Fruit fly (Drosophila melanogaster): ENCODE data around the gene CG8031.

The CG8031 gene

dm6 chr3R:13015811-13016766 is 5.0 kb upstream of the CG8031 start:
- TF ChIP-seq CG8301 (tag; optimal IDR thresholded peaks at IDR 0.05), result peak; percentile 2
- TF ChIP-seq CG9948 (tag; optimal IDR thresholded peaks at IDR 0.05), result no peak
- TF ChIP-seq CG8159 (tag; optimal IDR thresholded peaks at IDR 0.05), result peak; percentile 5
- TF ChIP-seq gl (tag; optimal IDR thresholded peaks at IDR 0.05), result peak; percentile 71
- no peak for TF ChIP-seq Snoo (tag; optimal IDR thresholded peaks at IDR 0.05)
- peak; percentile 38; the same call in 1 of the 2 replicates for TF ChIP-seq CG32121 (GFP tag; IDR thresholded peaks at IDR 0.05)
- no peak for TF ChIP-seq D1 (tag; optimal IDR thresholded peaks at IDR 0.05)
- TF ChIP-seq Ets98B (GFP tag; IDR thresholded peaks at IDR 0.05), result 0 out of 2 replicates have a peak, but pooled peaks have one; percentile 17
- no peak for TF ChIP-seq fd96Ca (GFP tag; IDR thresholded peaks at IDR 0.05)
- TF ChIP-seq rn (GFP tag; IDR thresholded peaks at IDR 0.05), result no peak
- no peak for TF ChIP-seq CG17806 (tag; optimal IDR thresholded peaks at IDR 0.05)
- TF ChIP-seq Pif1A (GFP tag; optimal IDR thresholded peaks at IDR 0.05), result no peak
- peak; percentile 47; the same call in 1 of the 2 replicates for TF ChIP-seq CG12605 (GFP tag; IDR thresholded peaks at IDR 0.05)
- TF ChIP-seq CG34367 (tag; optimal IDR thresholded peaks at IDR 0.05), result peak; percentile 1
- peak; percentile 67; the same call in 2 of the 3 replicates for TF ChIP-seq CG4496 (GFP tag; IDR thresholded peaks at IDR 0.05)
- peak; percentile 94 for TF ChIP-seq CG13204 (GFP tag; optimal IDR thresholded peaks at IDR 0.05)
- no peak for TF ChIP-seq CG10348 (GFP tag; IDR thresholded peaks at IDR 0.05)
- TF ChIP-seq CG15710 (tag; optimal IDR thresholded peaks at IDR 0.05), result no peak
- TF ChIP-seq CG14655 (GFP tag; optimal IDR thresholded peaks at IDR 0.05), result peak; percentile 26
- TF ChIP-seq EcR (GFP tag; optimal IDR thresholded peaks at IDR 0.05), result peak; percentile 85
- no peak for TF ChIP-seq Pif1B (GFP tag; optimal IDR thresholded peaks at IDR 0.05)

DNA sequence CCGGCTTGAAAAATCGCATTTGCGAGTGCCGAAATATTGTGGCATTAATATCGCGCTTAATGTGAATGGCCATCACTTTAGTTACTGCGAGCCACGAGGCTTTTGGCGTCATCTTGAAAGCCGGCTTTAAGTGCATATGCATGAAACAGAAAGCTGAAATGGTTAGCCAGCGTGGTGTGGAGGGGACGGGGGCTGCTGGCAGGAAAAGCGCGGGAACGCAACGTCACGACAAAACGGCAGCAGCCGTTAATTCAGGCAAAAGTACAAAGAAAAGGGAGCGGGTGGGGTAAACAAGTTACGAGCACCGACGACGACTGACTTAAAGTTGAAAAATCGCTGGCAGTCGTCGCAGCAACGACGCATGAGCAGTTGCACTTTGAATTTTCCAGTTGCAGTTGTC is 4.3 kb upstream of the CG8031 start:
- TF ChIP-seq CG14655 (GFP tag; optimal IDR thresholded peaks at IDR 0.05) (no peak), CG4496 (GFP tag; IDR thresholded peaks at IDR 0.05) (peak; percentile 10; the same call in 1 of the 3 replicates)

dm6 chr3R:13014168-13014881 is 3.2 kb upstream of the CG8031 start:
- TF ChIP-seq CG14655 (GFP tag; optimal IDR thresholded peaks at IDR 0.05) (peak; percentile 22), CG15710 (tag; optimal IDR thresholded peaks at IDR 0.05) (no peak), Pif1B (GFP tag; optimal IDR thresholded peaks at IDR 0.05) (no peak), gl (tag; optimal IDR thresholded peaks at IDR 0.05) (no peak), fd96Ca (GFP tag; IDR thresholded peaks at IDR 0.05) (peak; percentile 48; the same call in 2 of the 3 replicates), Pif1A (GFP tag; optimal IDR thresholded peaks at IDR 0.05) (no peak), rn (GFP tag; IDR thresholded peaks at IDR 0.05) (0 out of 2 replicates have a peak, but pooled peaks have one; percentile 30), CG8159 (tag; optimal IDR thresholded peaks at IDR 0.05) (no peak), D1 (tag; optimal IDR thresholded peaks at IDR 0.05) (no peak), EcR (GFP tag; optimal IDR thresholded peaks at IDR 0.05) (no peak), CG10348 (GFP tag; IDR thresholded peaks at IDR 0.05) (no peak), CG13204 (GFP tag; optimal IDR thresholded peaks at IDR 0.05) (no peak), Ets98B (GFP tag; IDR thresholded peaks at IDR 0.05) (peak; percentile 34), CG8301 (tag; optimal IDR thresholded peaks at IDR 0.05) (no peak), Snoo (tag; optimal IDR thresholded peaks at IDR 0.05) (no peak), CG4496 (GFP tag; IDR thresholded peaks at IDR 0.05) (peak; percentile 58), CG34367 (tag; optimal IDR thresholded peaks at IDR 0.05) (no peak), CG12605 (GFP tag; IDR thresholded peaks at IDR 0.05) (0 out of 2 replicates have a peak, but pooled peaks have one; percentile 9), CG17806 (tag; optimal IDR thresholded peaks at IDR 0.05) (no peak), CG32121 (GFP tag; IDR thresholded peaks at IDR 0.05) (peak; percentile 54; the same call in 1 of the 2 replicates), CG9948 (tag; optimal IDR thresholded peaks at IDR 0.05) (no peak)

DNA sequence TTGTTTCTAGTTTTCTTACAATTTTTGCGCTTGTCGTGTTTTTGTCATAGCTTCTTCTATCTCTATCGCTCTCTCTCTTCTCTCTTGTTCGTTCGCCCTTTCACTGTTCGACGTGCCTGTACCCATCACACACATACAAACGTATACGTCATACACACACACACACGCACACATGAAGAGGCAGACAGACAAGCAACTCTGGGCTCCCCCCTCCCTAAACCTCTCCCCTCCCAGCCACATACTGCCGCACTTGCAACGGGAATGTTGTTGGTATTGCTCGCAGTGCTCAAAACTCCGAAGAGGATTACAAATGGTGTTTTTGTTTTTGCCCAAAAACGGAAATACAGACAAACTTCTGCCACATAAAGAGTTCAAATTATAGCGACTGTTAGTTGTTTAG is 1.9 kb upstream of the CG8031 start:
- TF ChIP-seq CG10348 (GFP tag; IDR thresholded peaks at IDR 0.05) (no peak), EcR (GFP tag; optimal IDR thresholded peaks at IDR 0.05) (no peak), CG17806 (tag; optimal IDR thresholded peaks at IDR 0.05) (no peak), CG8301 (tag; optimal IDR thresholded peaks at IDR 0.05) (no peak), CG9948 (tag; optimal IDR thresholded peaks at IDR 0.05) (no peak), gl (tag; optimal IDR thresholded peaks at IDR 0.05) (no peak), Pif1B (GFP tag; optimal IDR thresholded peaks at IDR 0.05) (no peak), CG8159 (tag; optimal IDR thresholded peaks at IDR 0.05) (no peak), Snoo (tag; optimal IDR thresholded peaks at IDR 0.05) (no peak), D1 (tag; optimal IDR thresholded peaks at IDR 0.05) (no peak), CG4496 (GFP tag; IDR thresholded peaks at IDR 0.05) (0 out of 3 replicates have a peak, but pooled peaks have one; percentile 16), CG12605 (GFP tag; IDR thresholded peaks at IDR 0.05) (peak; percentile 18; the same call in 1 of the 2 replicates), Pif1A (GFP tag; optimal IDR thresholded peaks at IDR 0.05) (no peak), fd96Ca (GFP tag; IDR thresholded peaks at IDR 0.05) (peak; percentile 32; the same call in 1 of the 3 replicates), rn (GFP tag; IDR thresholded peaks at IDR 0.05) (no peak), CG14655 (GFP tag; optimal IDR thresholded peaks at IDR 0.05) (no peak), CG32121 (GFP tag; IDR thresholded peaks at IDR 0.05) (0 out of 2 replicates have a peak, but pooled peaks have one; percentile 14), Ets98B (GFP tag; IDR thresholded peaks at IDR 0.05) (no peak), CG13204 (GFP tag; optimal IDR thresholded peaks at IDR 0.05) (peak; percentile 70), CG15710 (tag; optimal IDR thresholded peaks at IDR 0.05) (no peak), CG34367 (tag; optimal IDR thresholded peaks at IDR 0.05) (no peak)

All from whole organism, pupa.